Fruit fly (Drosophila melanogaster): ENCODE measurements around the gene CG11964.

DNA sequence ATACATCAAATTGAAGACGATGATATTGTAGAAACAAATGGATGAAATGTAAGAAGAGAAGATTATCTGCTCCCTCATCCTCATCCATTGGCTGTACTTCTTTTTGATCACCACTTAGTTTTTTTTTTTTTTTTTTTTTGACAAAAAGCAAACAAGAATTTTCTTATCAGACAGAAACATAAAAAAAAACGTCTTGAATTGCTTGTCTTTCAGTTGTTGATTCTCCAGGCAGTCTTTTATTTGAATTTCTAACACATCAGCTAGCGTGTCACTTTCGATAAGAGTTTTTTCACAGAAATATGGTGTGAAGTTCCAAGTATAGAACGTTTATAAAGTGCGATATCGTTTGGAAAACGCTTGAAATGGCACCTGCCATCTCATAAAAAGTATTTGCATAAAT, 15.1 kb downstream of the CG11964 start:
- no peak for TF ChIP-seq Hr83 (GFP tag; optimal IDR thresholded peaks at IDR 0.05; ENCODE audit: poor library complexity, severe bottlenecking)
- TF ChIP-seq dl (GFP tag; optimal IDR thresholded peaks at IDR 0.05; ENCODE audit: insufficient read depth in 1 of 2, partially characterized antibody in 2 of 2): no peak
